Fruit fly (Drosophila melanogaster): Measurements from ENCODE around the gene Grip.

Grip gene

DNA sequence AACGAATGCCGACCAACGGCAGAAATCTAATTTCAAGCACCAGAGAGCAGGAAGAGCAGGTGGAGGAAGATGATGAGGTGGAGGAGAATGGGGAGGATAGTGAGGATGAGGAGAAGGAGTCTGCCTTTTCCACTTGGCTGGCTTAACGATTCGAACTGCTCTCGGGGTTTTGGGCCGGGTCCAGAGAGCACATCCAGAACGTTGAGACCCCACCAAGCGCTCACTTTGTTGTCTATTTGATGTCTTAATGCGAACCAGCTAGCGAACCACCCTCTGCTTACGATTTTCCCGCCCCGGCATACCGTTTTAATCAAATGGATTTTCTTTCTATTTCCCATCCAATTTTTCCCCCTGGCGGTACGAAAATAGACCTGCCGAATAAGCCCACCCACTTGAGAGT is 68.7 kb downstream of the Grip start:
- no peak for TF ChIP-seq kay (GFP tag; ENCODE audit: borderline replicate concordance)
- no peak for TF ChIP-seq CG5204 (GFP tag; optimal IDR thresholded peaks at IDR 0.05)

DNA sequence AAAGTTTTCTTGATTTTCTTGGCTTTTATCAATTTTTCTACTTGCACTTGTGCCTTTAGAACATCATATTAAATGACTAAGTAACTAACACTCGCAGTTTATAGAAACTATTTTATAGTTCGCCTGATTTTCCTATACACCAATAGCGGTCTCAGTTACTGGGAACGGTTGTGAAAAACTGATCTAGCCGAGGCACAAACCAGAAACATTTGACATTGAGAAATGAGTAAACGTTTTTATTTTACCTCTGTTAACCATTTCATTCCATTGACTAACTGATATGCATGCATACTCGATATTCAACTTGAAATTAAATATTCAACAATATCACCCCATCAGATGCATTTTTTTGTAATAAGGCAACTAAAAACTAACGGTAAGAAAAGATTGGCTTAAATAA is 69.3 kb downstream of the Grip start:
- no peak for TF ChIP-seq CG33017 (tag; optimal IDR thresholded peaks at IDR 0.05)
- no peak for TF ChIP-seq Mnt (GFP tag; optimal IDR thresholded peaks at IDR 0.05)
